Fruit fly (Drosophila melanogaster): ENCODE results near the gene CG4004.

The CG4004 gene

dm6 chrX:12745117-12745516, 1.1 kb downstream of the CG4004 start:
- TF ChIP-seq CG17801 (GFP tag; optimal IDR thresholded peaks at IDR 0.05; ENCODE audit: partially characterized antibody) = no peak

- TF ChIP-seq CG17801 (GFP tag; optimal IDR thresholded peaks at IDR 0.05; ENCODE audit: partially characterized antibody) = peak; percentile 91
These were observed 4.0 kb downstream of the CG4004 start for dm6 chrX:12747746-12748710.

dm6 chrX:12748967-12749366, 5.0 kb downstream of the CG4004 start:
- TF ChIP-seq CG17801 (GFP tag; optimal IDR thresholded peaks at IDR 0.05; ENCODE audit: partially characterized antibody) = no peak

dm6 chrX:12749891-12750581, 6.0 kb downstream of the CG4004 start:
- peak; percentile 91 for TF ChIP-seq CG17801 (GFP tag; optimal IDR thresholded peaks at IDR 0.05; ENCODE audit: partially characterized antibody)

- TF ChIP-seq CG17801 (GFP tag; optimal IDR thresholded peaks at IDR 0.05; ENCODE audit: partially characterized antibody) = no peak
These were observed 6.5 kb downstream of the CG4004 start for dm6 chrX:12750582-12750927.

- TF ChIP-seq CG17801 (GFP tag; optimal IDR thresholded peaks at IDR 0.05; ENCODE audit: partially characterized antibody) = peak; percentile 100
These were observed 7.1 kb downstream of the CG4004 start for dm6 chrX:12750928-12751631.

- TF ChIP-seq CG17801 (GFP tag; optimal IDR thresholded peaks at IDR 0.05; ENCODE audit: partially characterized antibody) = no peak
These were observed 7.8 kb downstream of the CG4004 start for dm6 chrX:12751786-12752187.

- peak; percentile 99 for TF ChIP-seq CG17801 (GFP tag; optimal IDR thresholded peaks at IDR 0.05; ENCODE audit: partially characterized antibody)
These were observed 8.2 kb downstream of the CG4004 start for dm6 chrX:12752196-12752595.

DNA sequence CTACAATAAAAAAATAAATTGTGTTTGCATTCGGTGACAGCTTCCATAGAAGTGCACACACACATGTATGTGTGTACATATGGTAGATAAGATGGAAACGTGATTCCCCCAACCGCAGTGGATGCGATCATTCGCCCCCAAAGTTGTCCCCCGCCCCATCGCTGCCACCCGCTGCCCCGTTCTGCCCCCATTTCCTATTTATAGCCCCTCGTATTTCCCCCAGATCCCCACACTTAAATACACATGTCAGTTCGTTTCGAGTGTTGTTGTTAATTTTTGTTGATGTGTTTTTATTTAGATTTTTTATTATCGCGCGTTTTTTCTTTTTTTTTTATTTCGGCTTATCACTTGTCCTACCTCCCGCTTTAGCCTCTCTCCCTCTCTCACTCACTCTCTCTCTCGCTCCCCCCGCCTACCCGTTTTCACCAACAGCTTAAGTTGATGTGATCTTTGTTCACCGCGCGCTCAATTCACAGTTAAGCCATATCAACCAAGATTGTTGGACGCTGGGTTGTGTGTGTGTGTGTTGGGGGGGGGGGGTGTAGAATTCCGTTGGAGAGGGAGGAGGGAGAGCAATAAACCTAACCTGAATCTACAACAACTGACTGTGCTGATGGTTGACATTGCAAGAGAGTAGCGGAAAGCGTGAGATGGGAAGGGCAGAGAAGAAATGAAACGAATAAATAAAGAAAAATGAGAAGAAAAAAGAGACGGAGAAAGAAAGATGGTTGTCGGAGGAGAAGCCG, 9.8 kb downstream of the CG4004 start:
- TF ChIP-seq CG17801 (GFP tag; optimal IDR thresholded peaks at IDR 0.05; ENCODE audit: partially characterized antibody) = no peak

DNA sequence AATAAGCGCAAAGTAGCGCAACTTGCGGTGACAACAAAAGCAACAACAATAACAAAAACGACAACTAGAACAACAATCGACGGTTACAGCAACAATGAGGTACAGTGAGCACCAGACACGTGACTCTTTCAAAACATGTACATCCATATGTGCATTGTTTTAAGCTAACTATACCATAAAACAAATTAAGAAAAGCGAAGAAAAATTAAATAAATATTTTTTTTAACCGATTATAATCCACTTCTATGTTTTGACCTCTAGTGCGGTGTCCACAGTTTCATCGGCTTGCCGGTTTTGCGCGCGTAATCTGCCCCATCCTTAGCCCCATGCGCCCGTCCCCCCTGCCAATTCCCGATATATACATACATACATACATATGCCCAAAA, 10.3 kb downstream of the CG4004 start:
- TF ChIP-seq CG17801 (GFP tag; optimal IDR thresholded peaks at IDR 0.05; ENCODE audit: partially characterized antibody) = peak; percentile 94

- peak; percentile 93 for TF ChIP-seq CG17801 (GFP tag; optimal IDR thresholded peaks at IDR 0.05; ENCODE audit: partially characterized antibody)
These were observed 11.1 kb downstream of the CG4004 start for dm6 chrX:12755017-12755563.

dm6 chrX:12755600-12756373, 11.8 kb downstream of the CG4004 start:
- TF ChIP-seq CG17801 (GFP tag; optimal IDR thresholded peaks at IDR 0.05; ENCODE audit: partially characterized antibody) = peak; percentile 31

DNA sequence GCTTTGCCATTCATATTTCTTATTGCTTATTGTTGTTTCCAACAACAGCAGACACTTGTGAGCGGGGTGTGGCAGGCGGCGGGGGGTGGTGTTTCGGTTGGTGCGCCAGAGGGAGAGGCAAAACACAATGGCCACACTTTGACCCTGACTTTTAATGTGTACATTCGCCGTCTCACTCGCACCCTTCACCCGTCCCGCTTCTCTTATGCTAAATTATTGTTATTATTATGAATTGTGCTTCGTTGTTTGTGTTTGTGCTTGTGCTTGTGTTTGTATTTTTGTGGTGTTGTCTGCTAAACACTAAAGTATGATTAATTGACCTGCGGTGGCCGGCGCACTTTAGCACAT, 12.3 kb downstream of the CG4004 start:
- TF ChIP-seq CG17801 (GFP tag; optimal IDR thresholded peaks at IDR 0.05; ENCODE audit: partially characterized antibody) = no peak

DNA sequence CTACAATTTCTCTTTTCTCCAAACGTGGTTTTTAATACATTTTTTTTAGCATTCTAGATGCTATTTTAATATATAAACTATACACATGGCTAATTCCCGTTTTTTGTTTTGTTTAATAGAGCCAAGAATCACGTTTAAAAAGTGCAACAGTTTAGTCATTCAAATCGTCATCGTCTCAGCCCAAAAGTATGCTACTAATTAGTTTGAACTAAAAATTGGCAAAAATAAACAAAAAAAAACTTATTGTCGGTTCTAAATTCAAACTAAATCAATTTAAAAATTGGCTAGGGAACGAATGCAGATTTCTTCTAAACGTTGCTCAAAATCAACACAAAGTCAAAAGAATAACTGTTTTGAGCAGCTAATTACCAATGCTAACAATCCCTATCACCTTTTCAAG, 13.1 kb downstream of the CG4004 start:
- peak; percentile 90 for TF ChIP-seq CG17801 (GFP tag; optimal IDR thresholded peaks at IDR 0.05; ENCODE audit: partially characterized antibody)
